Worm (Caenorhabditis elegans) whole organism, L2 larva: ENCODE results near the gene Y54G2A.72.

Experiments used
- Y55F3AM.14 ChIP-seq: fragments of 200-800 bp; sonication (Bioruptor generic); optimal IDR thresholded peaks from 2 replicates; lab custom pipeline; 2018; ENCODE audit warnings: mild to moderate bottlenecking, missing genetic modification characterization, missing compliant biosample characterization
- ZK546.5 ChIP-seq: sonication (generic microtip); optimal IDR thresholded peaks from 2 replicates; lab custom pipeline; 2017; ENCODE audit warnings: missing biosample characterization, missing genetic modification characterization
- alr-1 ChIP-seq: fragments of 150-350 bp; optimal IDR thresholded peaks from 2 replicates; lab custom pipeline; 2014; ENCODE audit warnings: missing biosample characterization, missing genetic modification characterization
- aly-2 ChIP-seq: fragments of 150-350 bp; optimal IDR thresholded peaks from 2 replicates; lab custom pipeline; 2014; ENCODE audit warnings: missing biosample characterization, missing genetic modification characterization
- ama-1 ChIP-seq: fragments of 150-350 bp; optimal IDR thresholded peaks from 2 replicates; lab custom pipeline; 2018; ENCODE audit warnings: inconsistent platforms
- blmp-1 ChIP-seq: sonication (generic microtip); optimal IDR thresholded peaks from 2 replicates; lab custom pipeline; 2017; ENCODE audit warnings: missing genetic modification characterization, mild to moderate bottlenecking, missing compliant biosample characterization, antibody characterized with exemption, moderate library complexity; ENCODE audit not compliant: insufficient read depth
- ceh-82 ChIP-seq: fragments of 150-350 bp; optimal IDR thresholded peaks from 2 replicates; lab custom pipeline; 2014; ENCODE audit warnings: missing biosample characterization, missing genetic modification characterization
- crh-2 ChIP-seq: sonication (generic microtip); optimal IDR thresholded peaks from 2 replicates; lab custom pipeline; 2017; ENCODE audit warnings: missing biosample characterization, missing genetic modification characterization
- dmd-4 ChIP-seq: sonication (generic microtip); optimal IDR thresholded peaks from 2 replicates; lab custom pipeline; 2017; ENCODE audit warnings: missing biosample characterization, missing genetic modification characterization
- egl-27 ChIP-seq: sonication (generic microtip); optimal IDR thresholded peaks from 3 replicates; lab custom pipeline; 2017; ENCODE audit warnings: missing biosample characterization, missing genetic modification reagents, missing genetic modification characterization
- elt-1 ChIP-seq: fragments of 150-350 bp; optimal IDR thresholded peaks from 2 replicates; lab custom pipeline; 2014; ENCODE audit warnings: missing biosample characterization, missing genetic modification characterization
- elt-3 ChIP-seq: sonication (generic microtip); optimal IDR thresholded peaks from 2 replicates; lab custom pipeline; 2017; ENCODE audit warnings: missing biosample characterization, missing genetic modification characterization
- fos-1 ChIP-seq: fragments of 150-350 bp; optimal IDR thresholded peaks from 2 replicates; lab custom pipeline; 2014; ENCODE audit warnings: missing biosample characterization, missing genetic modification characterization
- lin-11 ChIP-seq: fragments of 150-350 bp; sonication (generic microtip); optimal IDR thresholded peaks from 2 replicates; lab custom pipeline; 2014; ENCODE audit warnings: missing biosample characterization, missing genetic modification characterization, inconsistent platforms, mixed read lengths
- lin-13 ChIP-seq: fragments of 150-350 bp; optimal IDR thresholded peaks from 2 replicates; lab custom pipeline; 2014; ENCODE audit warnings: missing biosample characterization, missing genetic modification reagents, missing genetic modification characterization
- lin-39 ChIP-seq: fragments of 150-350 bp; optimal IDR thresholded peaks from 2 replicates; lab custom pipeline; 2014; ENCODE audit warnings: missing biosample characterization, missing genetic modification reagents, missing genetic modification characterization
- lsy-2 ChIP-seq, 2 experiments: fragments of 150-350 bp in 1 of 2; sonication (generic microtip) in 1 of 2; optimal IDR thresholded peaks; 2 replicates each; lab custom pipeline; 2014 to 2017; ENCODE audit warnings: missing biosample characterization in 2 of 2, missing genetic modification characterization in 2 of 2
- mab-5 ChIP-seq: fragments of 150-350 bp; optimal IDR thresholded peaks from 2 replicates; lab custom pipeline; 2014; ENCODE audit warnings: missing biosample characterization, missing genetic modification characterization
- mbf-1 ChIP-seq: sonication (generic microtip); optimal IDR thresholded peaks from 2 replicates; lab custom pipeline; 2017; ENCODE audit warnings: missing biosample characterization, missing genetic modification characterization
- nhr-10 ChIP-seq: sonication (generic microtip); optimal IDR thresholded peaks from 2 replicates; lab custom pipeline; 2017; ENCODE audit warnings: missing biosample characterization, missing genetic modification characterization
- nhr-11 ChIP-seq: fragments of 150-350 bp; optimal IDR thresholded peaks from 2 replicates; lab custom pipeline; 2014; ENCODE audit warnings: missing biosample characterization, missing genetic modification characterization
- nhr-12 ChIP-seq: fragments of 150-350 bp; optimal IDR thresholded peaks from 2 replicates; lab custom pipeline; 2014; ENCODE audit warnings: missing biosample characterization, missing genetic modification characterization
- nhr-129 ChIP-seq: fragments of 150-350 bp; optimal IDR thresholded peaks from 2 replicates; lab custom pipeline; 2014; ENCODE audit warnings: missing biosample characterization, missing genetic modification characterization
- nhr-21 ChIP-seq: fragments of 150-350 bp; optimal IDR thresholded peaks from 2 replicates; lab custom pipeline; 2014; ENCODE audit warnings: missing biosample characterization, missing genetic modification characterization
- nhr-23 ChIP-seq: fragments of 150-350 bp; optimal IDR thresholded peaks from 2 replicates; lab custom pipeline; 2014; ENCODE audit warnings: missing biosample characterization, missing genetic modification reagents, missing genetic modification characterization
- nhr-237 ChIP-seq: fragments of 150-350 bp; optimal IDR thresholded peaks from 2 replicates; lab custom pipeline; 2014; ENCODE audit warnings: missing biosample characterization, missing genetic modification characterization
- nhr-25 ChIP-seq: fragments of 150-350 bp; sonication (generic microtip); optimal IDR thresholded peaks from 3 replicates; lab custom pipeline; 2014; ENCODE audit warnings: missing biosample characterization, missing genetic modification characterization
- nhr-6 ChIP-seq: fragments of 150-350 bp; optimal IDR thresholded peaks from 2 replicates; lab custom pipeline; 2014; ENCODE audit warnings: missing biosample characterization, missing genetic modification characterization
- nhr-77 ChIP-seq: fragments of 150-350 bp; optimal IDR thresholded peaks from 2 replicates; lab custom pipeline; 2014; ENCODE audit warnings: missing biosample characterization, missing genetic modification characterization
- peb-1 ChIP-seq: fragments of 150-350 bp; optimal IDR thresholded peaks from 2 replicates; lab custom pipeline; 2014; ENCODE audit warnings: missing biosample characterization, missing genetic modification characterization
- sem-4 ChIP-seq: fragments of 150-350 bp; optimal IDR thresholded peaks from 2 replicates; lab custom pipeline; 2014; ENCODE audit warnings: missing biosample characterization, missing genetic modification reagents, missing genetic modification characterization
- skn-1 ChIP-seq: sonication (generic microtip); optimal IDR thresholded peaks from 2 replicates; lab custom pipeline; 2017; ENCODE audit warnings: missing biosample characterization, missing genetic modification characterization
- sma-9 ChIP-seq, 2 experiments: fragments of 150-350 bp in 1 of 2; sonication (generic microtip) in 1 of 2; optimal IDR thresholded peaks; 2 replicates each; lab custom pipeline; 2014 to 2016; ENCODE audit warnings: missing genetic modification characterization in 2 of 2, mild to moderate bottlenecking in 1 of 2, missing biosample characterization in 1 of 2, missing compliant biosample characterization in 1 of 2, missing genetic modification reagents in 1 of 2, moderate library complexity in 1 of 2
- snpc-4 ChIP-seq: fragments of 150-350 bp; optimal IDR thresholded peaks from 2 replicates; lab custom pipeline; 2014; ENCODE audit warnings: missing biosample characterization, missing genetic modification characterization
- unc-39 ChIP-seq: fragments of 150-350 bp; optimal IDR thresholded peaks from 2 replicates; lab custom pipeline; 2014; ENCODE audit warnings: missing biosample characterization, missing genetic modification characterization
- unc-62 ChIP-seq: fragments of 150-350 bp; optimal IDR thresholded peaks from 2 replicates; lab custom pipeline; 2014; ENCODE audit warnings: missing biosample characterization, missing genetic modification reagents, missing genetic modification characterization
- ztf-1 ChIP-seq: fragments of 200-800 bp; sonication (Bioruptor generic); conservative IDR thresholded peaks from 2 replicates; pipeline ENCODE4 v1.3.6; 2022; ENCODE audit warnings: missing genetic modification characterization, missing compliant biosample characterization
- ztf-11 ChIP-seq: sonication (generic microtip); optimal IDR thresholded peaks from 2 replicates; lab custom pipeline; 2017; ENCODE audit warnings: missing biosample characterization, missing genetic modification characterization
- ztf-4 ChIP-seq: fragments of 150-350 bp; optimal IDR thresholded peaks from 2 replicates; lab custom pipeline; 2014; ENCODE audit warnings: missing biosample characterization, missing genetic modification characterization

Gene Y54G2A.72

ce11 chrIV:2805525-2805924 is 27.6 kb downstream of the Y54G2A.72 start, which contains the start of gene Y54G2A.45 (continued):
- peak; percentile 62 for TF ChIP-seq crh-2
- TF ChIP-seq unc-39: no peak
- TF ChIP-seq nhr-129 (tag; lab: Kevin White, UChicago): peak; percentile 16
- no peak for TF ChIP-seq peb-1 (tag; lab: Kevin White, UChicago)
- TF ChIP-seq, all 48 proteins: peak for 12

ce11 chrIV:2808154-2808553 is 30.2 kb downstream of the Y54G2A.72 start:
- TF ChIP-seq mab-5 (tag; lab: Kevin White, UChicago): no peak
- no peak for TF ChIP-seq nhr-129 (tag; lab: Kevin White, UChicago)
- no peak for TF ChIP-seq crh-2
- TF ChIP-seq nhr-237 (tag; lab: Kevin White, UChicago): no peak
- no peak for TF ChIP-seq blmp-1 (tag; lab: Kevin White, UChicago)
- TF ChIP-seq egl-27 (tag; lab: Kevin White, UChicago): no peak
- no peak for TF ChIP-seq lin-11 (tag; lab: Kevin White, UChicago)
- no peak for TF ChIP-seq nhr-10 (tag; lab: Kevin White, UChicago)

ce11 chrIV:2809208-2809607 is 31.3 kb downstream of the Y54G2A.72 start, which contains the start of gene Y54G2A.76:
Y54G2A.76 (plus strand) TSS chrIV:2809410.
- no peak for TF ChIP-seq nhr-23 (tag; lab: Kevin White, UChicago)
- no peak for TF ChIP-seq aly-2 (tag; lab: Kevin White, UChicago)
- TF ChIP-seq egl-27 (tag; lab: Kevin White, UChicago): no peak
- no peak for TF ChIP-seq nhr-21 (tag; lab: Kevin White, UChicago)
- TF ChIP-seq mab-5 (tag; lab: Kevin White, UChicago): no peak
- TF ChIP-seq sma-9 (GFP tag; optimal IDR thresholded peaks at IDR 0.05; lab: Kevin White, UChicago): no peak
- no peak for TF ChIP-seq sma-9 (tag; optimal IDR thresholded peaks at IDR 0.05; lab: Kevin White, UChicago)

- no peak for TF ChIP-seq elt-1
- TF ChIP-seq ama-1: no peak
- no peak for TF ChIP-seq elt-3 (tag; lab: Kevin White, UChicago)
- TF ChIP-seq fos-1 (tag; lab: Kevin White, UChicago): no peak
- TF ChIP-seq alr-1: no peak
- TF ChIP-seq unc-62 (GFP tag; lab: Kevin White, UChicago): no peak
- TF ChIP-seq Y55F3AM.14 (GFP tag; lab: Kevin White, UChicago): no peak
- no peak for TF ChIP-seq nhr-237 (tag; lab: Kevin White, UChicago)
- TF ChIP-seq nhr-10 (tag; lab: Kevin White, UChicago): no peak
- TF ChIP-seq ceh-82: no peak
- TF ChIP-seq peb-1 (tag; lab: Kevin White, UChicago): no peak
- no peak for TF ChIP-seq nhr-23 (tag; lab: Kevin White, UChicago)
- TF ChIP-seq lin-39 (tag; lab: Kevin White, UChicago): no peak
- TF ChIP-seq nhr-25 (tag; lab: Kevin White, UChicago): no peak
- TF ChIP-seq nhr-11 (tag; lab: Kevin White, UChicago): no peak
- TF ChIP-seq sem-4 (tag; lab: Kevin White, UChicago): no peak
- TF ChIP-seq nhr-6: no peak
- TF ChIP-seq sma-9 (GFP tag; optimal IDR thresholded peaks at IDR 0.05; lab: Kevin White, UChicago): no peak
- TF ChIP-seq sma-9 (tag; optimal IDR thresholded peaks at IDR 0.05; lab: Kevin White, UChicago): no peak
- no peak for TF ChIP-seq lin-11 (tag; lab: Kevin White, UChicago)
- TF ChIP-seq, all 48 proteins: peak for 0
Observed at ce11 chrIV:2817038-2817437, 39.1 kb downstream of the Y54G2A.72 start.

DNA sequence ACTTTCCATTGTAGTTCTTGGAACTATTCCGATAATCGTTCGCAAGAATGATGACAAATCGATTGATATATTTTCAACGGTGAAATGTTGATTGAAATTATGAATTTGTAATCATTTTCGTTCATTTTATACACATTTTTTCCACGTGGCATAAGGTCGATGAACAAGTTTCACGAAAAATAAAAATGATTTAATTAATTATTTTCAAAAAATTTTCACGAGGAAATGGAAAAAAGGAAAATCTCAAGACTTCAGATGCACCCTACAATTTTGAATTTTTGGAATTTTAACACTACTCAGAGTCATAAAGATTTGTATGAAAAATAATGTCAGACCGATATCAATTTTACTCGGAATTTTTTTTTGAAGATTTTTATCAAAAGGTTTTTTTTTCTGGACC is 41.7 kb downstream of the Y54G2A.72 start, which contains the start of gene Y54G2A.13:
Y54G2A.13 (minus strand) TSS at position 101 of the 400 bp plus-strand sequence.
- TF ChIP-seq nhr-12 (tag; lab: Kevin White, UChicago): no peak
- TF ChIP-seq ceh-82: no peak
- TF ChIP-seq aly-2 (tag; lab: Kevin White, UChicago): no peak
- no peak for TF ChIP-seq lin-13 (GFP tag; lab: Kevin White, UChicago)
- no peak for TF ChIP-seq nhr-237 (tag; lab: Kevin White, UChicago)
- TF ChIP-seq egl-27 (tag; lab: Kevin White, UChicago): no peak
- no peak for TF ChIP-seq nhr-10 (tag; lab: Kevin White, UChicago)
- TF ChIP-seq fos-1 (tag; lab: Kevin White, UChicago): no peak
- no peak for TF ChIP-seq nhr-23 (tag; lab: Kevin White, UChicago)
- no peak for TF ChIP-seq unc-39
- TF ChIP-seq crh-2: no peak

DNA sequence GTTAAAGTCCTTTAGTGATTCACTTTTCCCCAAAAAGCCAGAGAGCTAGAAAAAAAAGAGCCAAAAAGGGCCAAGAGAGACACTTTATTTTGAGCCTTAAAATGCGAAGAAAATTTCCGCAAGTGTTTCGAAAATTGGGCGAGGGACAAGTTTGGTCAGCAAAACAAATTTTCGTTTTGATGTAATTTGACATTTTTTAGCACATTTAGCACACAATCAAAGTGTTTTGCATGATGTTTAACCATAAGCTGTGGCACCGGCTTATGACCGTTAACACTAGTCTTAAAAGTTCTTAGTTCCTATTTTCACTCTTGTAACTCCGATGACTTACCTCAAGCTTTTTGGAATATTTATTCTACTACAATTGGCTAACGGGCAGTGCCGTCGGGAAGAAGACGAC is 42.5 kb downstream of the Y54G2A.72 start, which contains the start of gene Y54G2A.37:
Y54G2A.37 (plus strand) TSS at position 301 of the 400 bp plus-strand sequence.
- TF ChIP-seq unc-62 (GFP tag; lab: Kevin White, UChicago) (no peak), nhr-77 (tag; lab: Kevin White, UChicago) (no peak), ztf-4 (tag; lab: Kevin White, UChicago) (no peak), skn-1 (tag; lab: Kevin White, UChicago) (no peak), mab-5 (tag; lab: Kevin White, UChicago) (no peak), ceh-82 (no peak), snpc-4 (tag; lab: Kevin White, UChicago) (no peak), ZK546.5 (tag; lab: Kevin White, UChicago) (no peak), mbf-1 (tag; lab: Kevin White, UChicago) (no peak), alr-1 (no peak), dmd-4 (tag; lab: Kevin White, UChicago) (no peak), crh-2 (no peak), ztf-1 (GFP tag; lab: Robert Waterston, UW) (no peak), ztf-11 (tag; lab: Kevin White, UChicago) (no peak), lsy-2 (tag; optimal IDR thresholded peaks at IDR 0.05; lab: Kevin White, UChicago) (no peak), nhr-6 (no peak)
